Worm (Caenorhabditis elegans): ENCODE data around the gene exos-9.

exos-9 gene

DNA sequence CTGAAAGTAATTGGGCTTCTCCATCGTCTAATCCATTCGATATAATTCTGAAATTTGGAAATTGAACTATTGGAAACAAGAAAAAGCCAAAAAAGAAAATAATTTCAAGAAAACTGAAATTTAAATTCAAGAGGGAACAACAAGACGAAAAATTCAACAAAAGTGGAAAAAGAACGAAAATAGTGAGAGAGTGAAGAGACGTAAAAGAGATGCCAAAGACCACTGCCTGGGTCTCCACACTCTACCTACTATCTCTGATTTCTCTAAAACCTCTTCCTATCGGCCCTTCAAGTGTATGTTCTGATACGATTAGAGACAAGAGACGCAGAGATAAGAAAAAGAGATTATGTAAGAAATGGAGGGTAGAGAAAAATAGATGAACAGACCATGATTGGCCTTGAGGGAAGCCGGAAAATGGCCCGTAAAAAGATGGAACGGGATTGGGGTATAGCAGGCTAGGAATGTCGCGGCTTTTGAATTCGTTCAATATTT lies 44.1 kb downstream of the exos-9 start, which contains the start of gene ogt-1 (continued):
- TF ChIP-seq F23B12.7 (tag; optimal IDR thresholded peaks at IDR 0.05; ENCODE audit: insufficient read depth) (no peak), tlf-1 (GFP tag; optimal IDR thresholded peaks at IDR 0.05) (no peak), die-1 (tag; optimal IDR thresholded peaks at IDR 0.05) (peak; percentile 15), attf-6 (GFP tag; IDR thresholded peaks at IDR 0.05) (no peak), C06A6.2 (GFP tag; conservative IDR thresholded peaks at IDR 0.05) (peak; percentile 65; the same call in 1 of the 2 replicates), somi-1 (GFP tag; optimal IDR thresholded peaks at IDR 0.05) (no peak)

DNA sequence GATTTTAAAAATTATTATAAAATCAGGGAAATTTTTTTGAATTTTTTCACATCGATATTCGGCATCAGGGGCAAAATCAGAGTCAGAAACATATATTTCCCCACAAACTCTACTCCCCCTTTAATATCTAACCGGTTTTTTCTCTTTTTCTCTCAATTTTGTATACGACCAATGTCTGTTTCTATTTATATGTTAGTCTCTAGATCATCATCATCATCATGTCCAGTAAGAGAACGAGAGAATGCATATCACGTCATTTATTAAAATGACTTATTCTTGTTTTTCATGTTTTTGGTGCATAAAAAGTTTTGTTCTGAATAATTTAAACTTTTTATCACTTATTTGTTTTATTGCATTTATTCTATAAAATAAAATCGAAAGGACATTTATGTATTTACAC lies 45.3 kb downstream of the exos-9 start:
- TF ChIP-seq F57A8.1 (GFP tag; optimal IDR thresholded peaks at IDR 0.05): no peak
- TF ChIP-seq snpc-4 (GFP tag; optimal IDR thresholded peaks at IDR 0.05): no peak
- TF ChIP-seq snpc-4 (tag; optimal IDR thresholded peaks at IDR 0.05): no peak
- TF ChIP-seq D2030.7 (GFP tag; IDR thresholded peaks at IDR 0.05): no peak
- TF ChIP-seq Y56A3A.18 (GFP tag; IDR thresholded peaks at IDR 0.05): no peak
- TF ChIP-seq B0035.1 (tag; optimal IDR thresholded peaks at IDR 0.05): no peak
- TF ChIP-seq lin-26 (GFP tag; IDR thresholded peaks at IDR 0.05): no peak
- no peak for TF ChIP-seq nhr-90 (tag; optimal IDR thresholded peaks at IDR 0.05)
- TF ChIP-seq madf-8 (GFP tag; conservative IDR thresholded peaks at IDR 0.05): no peak
- no peak for TF ChIP-seq ztf-25 (GFP tag; IDR thresholded peaks at IDR 0.05)
- no peak for TF ChIP-seq ccch-3 (GFP tag; optimal IDR thresholded peaks at IDR 0.05)
- TF ChIP-seq hlh-12 (tag; optimal IDR thresholded peaks at IDR 0.05): no peak
- no peak for TF ChIP-seq pbrm-1 (GFP tag; IDR thresholded peaks at IDR 0.05)
- no peak for TF ChIP-seq F37B4.10 (GFP tag; IDR thresholded peaks at IDR 0.05)
- TF ChIP-seq hrde-1 (tag; optimal IDR thresholded peaks at IDR 0.05; ENCODE audit: borderline replicate concordance): no peak
- TF ChIP-seq attf-5 (GFP tag; optimal IDR thresholded peaks at IDR 0.05): no peak

ce11 chrIII:7150162-7150561 lies 47.7 kb downstream of the exos-9 start:
- TF ChIP-seq B0261.1 (tag; optimal IDR thresholded peaks at IDR 0.05): no peak
- no peak for TF ChIP-seq unc-62 (GFP tag; optimal IDR thresholded peaks at IDR 0.05)
- no peak for TF ChIP-seq Y95B8A.8 (GFP tag; IDR thresholded peaks at IDR 0.05)
- no peak for TF ChIP-seq ccch-3 (GFP tag; optimal IDR thresholded peaks at IDR 0.05)
- no peak for TF ChIP-seq dpff-1 (tag; optimal IDR thresholded peaks at IDR 0.05)
- TF ChIP-seq chd-7 (tag; optimal IDR thresholded peaks at IDR 0.05): no peak
- TF ChIP-seq egrh-3 (GFP tag; IDR thresholded peaks at IDR 0.05): no peak
- no peak for TF ChIP-seq xnd-1 (tag; optimal IDR thresholded peaks at IDR 0.05)
- no peak for TF ChIP-seq ceh-79 (tag; optimal IDR thresholded peaks at IDR 0.05)
- TF ChIP-seq cebp-2 (GFP tag; IDR thresholded peaks at IDR 0.05): no peak
- TF ChIP-seq K11D2.4 (GFP tag; IDR thresholded peaks at IDR 0.05): no peak
- TF ChIP-seq attf-3 (GFP tag; conservative IDR thresholded peaks at IDR 0.05): no peak
- TF ChIP-seq ceh-91 (GFP tag; IDR thresholded peaks at IDR 0.05): no peak
- no peak for TF ChIP-seq Y56A3A.18 (GFP tag; IDR thresholded peaks at IDR 0.05)
- no peak for TF ChIP-seq lir-1 (GFP tag; conservative IDR thresholded peaks at IDR 0.05)

DNA sequence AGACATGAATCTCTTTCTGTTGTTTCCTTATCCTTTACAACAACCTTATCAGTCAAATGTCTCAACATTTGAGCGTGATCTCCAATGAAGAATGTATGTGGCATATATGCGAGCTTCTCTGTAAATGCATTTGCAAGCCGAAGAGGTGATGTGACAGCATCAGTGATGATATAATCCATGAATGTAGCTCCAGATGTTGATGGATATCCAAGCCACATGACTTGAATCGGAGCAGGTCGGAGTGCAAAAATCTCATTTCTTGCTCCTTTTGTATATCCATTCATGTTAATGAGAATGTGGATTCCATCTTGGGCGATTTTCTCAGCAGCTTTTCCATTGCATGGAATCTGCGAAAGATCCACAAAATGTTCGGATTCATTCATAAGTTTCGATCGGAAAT lies 49.7 kb downstream of the exos-9 start:
- TF ChIP-seq egl-44 (GFP tag; IDR thresholded peaks at IDR 0.05) (no peak), hmg-1.2 (GFP tag; IDR thresholded peaks at IDR 0.05) (no peak), ekl-4 (GFP tag; IDR thresholded peaks at IDR 0.05) (no peak), B0336.3 (GFP tag; IDR thresholded peaks at IDR 0.05) (no peak), madf-8 (GFP tag; conservative IDR thresholded peaks at IDR 0.05) (no peak), B0035.1 (tag; optimal IDR thresholded peaks at IDR 0.05) (no peak), madf-3 (GFP tag; IDR thresholded peaks at IDR 0.05) (no peak), zim-3 (tag; optimal IDR thresholded peaks at IDR 0.05) (no peak), ZK185.1 (tag; optimal IDR thresholded peaks at IDR 0.05; ENCODE audit: poor library complexity, severe bottlenecking) (no peak), ztf-6 (GFP tag; IDR thresholded peaks at IDR 0.05) (no peak), attf-6 (GFP tag; IDR thresholded peaks at IDR 0.05) (no peak), Y53F4B.3 (GFP tag; IDR thresholded peaks at IDR 0.05) (no peak), F39B2.1 (GFP tag; IDR thresholded peaks at IDR 0.05) (no peak), zfh-2 (GFP tag; conservative IDR thresholded peaks at IDR 0.05) (no peak)
